Worm (Caenorhabditis elegans) whole organism, L4 larva: ENCODE data around the gene sprr-2.

ENCODE experiments used
- T26A8.4 ChIP-seq: fragments of 200-800 bp; sonication (Bioruptor generic); IDR thresholded peaks from 2 replicates; pipeline ENCODE4 v1.3.6; 2022; ENCODE audit warnings: missing genetic modification characterization, missing compliant biosample characterization
- attf-4 ChIP-seq: sonication (generic microtip); optimal IDR thresholded peaks from 3 replicates; lab custom pipeline; 2017; ENCODE audit warnings: missing biosample characterization, missing genetic modification characterization
- mdt-29 ChIP-seq: fragments of 200-800 bp; sonication (Bioruptor generic); IDR thresholded peaks from 2 replicates; pipeline ENCODE4 v1.3.6; 2022; ENCODE audit warnings: missing genetic modification reagents, missing genetic modification characterization, missing compliant biosample characterization
- nhr-6 ChIP-seq: fragments of 150-350 bp; optimal IDR thresholded peaks from 2 replicates; lab custom pipeline; 2014; ENCODE audit warnings: missing biosample characterization, missing genetic modification characterization
- rbr-2 ChIP-seq: sonication (generic microtip); optimal IDR thresholded peaks from 2 replicates; lab custom pipeline; 2016; ENCODE audit warnings: missing genotype, missing genetic modification characterization, missing compliant biosample characterization

Gene sprr-2

ce11 chrX:14853712-14854217 is 60.5 kb downstream of the sprr-2 start, which contains the start of the genes C27C12.1 and C27C12.4 (continued):
- no peak for TF ChIP-seq mdt-29 (GFP tag; lab: Robert Waterston, UW)
- TF ChIP-seq attf-4: no peak
- TF ChIP-seq nhr-6 (tag; lab: Kevin White, UChicago): peak; percentile 76
- peak; percentile 86 for TF ChIP-seq rbr-2 (tag; lab: Kevin White, UChicago)
- TF ChIP-seq T26A8.4: peak; percentile 69
- TF ChIP-seq, all 104 proteins: peak for 38
